Fruit fly (Drosophila melanogaster): Measurements from ENCODE around the gene CG2310.

CG2310 gene

DNA sequence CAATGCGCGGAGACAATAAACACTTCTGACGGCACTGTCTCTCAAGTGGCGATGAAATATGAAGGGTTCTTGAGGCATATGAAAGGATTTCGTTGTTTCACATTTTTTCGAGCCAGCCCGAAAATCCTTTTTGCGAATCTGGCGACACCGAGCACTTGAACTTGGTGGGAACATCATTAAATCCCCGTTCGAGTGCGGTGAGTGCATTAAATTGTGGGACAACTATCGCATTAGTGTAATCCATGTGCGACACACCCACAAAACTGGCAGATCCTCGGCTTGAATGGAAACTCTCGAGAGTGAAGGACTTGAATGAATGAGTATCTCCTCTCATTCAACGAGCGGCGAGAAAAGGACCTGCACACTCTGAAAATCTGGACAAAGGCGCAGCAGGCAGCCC lies 23.4 kb upstream of the CG2310 start (continued):
- TF ChIP-seq Awh (GFP tag; IDR thresholded peaks at IDR 0.05) (no peak), CG8388 (GFP tag; optimal IDR thresholded peaks at IDR 0.05) (no peak), Ptx1 (GFP tag; IDR thresholded peaks at IDR 0.05) (no peak), dati (GFP tag; IDR thresholded peaks at IDR 0.05) (no peak), CG12071 (GFP tag; optimal IDR thresholded peaks at IDR 0.05) (no peak), twi (tag; optimal IDR thresholded peaks at IDR 0.05) (peak; percentile 9)

DNA sequence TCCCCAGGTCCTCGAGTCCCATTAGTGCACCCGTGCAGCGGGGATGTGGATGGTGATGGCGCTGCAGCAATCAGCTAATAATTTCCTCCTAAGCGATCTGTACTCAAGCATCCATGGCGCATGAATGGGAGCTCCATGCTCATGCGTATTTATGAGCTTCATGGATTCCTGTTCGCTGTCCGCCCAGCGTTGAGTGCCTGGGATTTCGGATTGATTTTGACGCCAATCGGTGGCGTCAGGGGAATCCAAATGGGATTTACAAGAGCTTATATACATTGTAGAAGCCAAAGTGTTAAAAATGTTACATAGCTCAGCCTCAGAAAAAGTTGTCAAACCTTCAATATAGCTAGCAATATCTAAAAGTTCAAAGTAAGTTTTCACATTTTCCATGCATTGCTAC lies 22.1 kb upstream of the CG2310 start, which contains the start of gene ND-20L:
TSS of gene ND-20L (plus strand) at position 301 of the 400 bp plus-strand sequence.
- 0 out of 2 replicates have a peak, but pooled peaks have one; percentile 8 for TF ChIP-seq NFAT (GFP tag; IDR thresholded peaks at IDR 0.05)
- no peak for TF ChIP-seq knrl (GFP tag; IDR thresholded peaks at IDR 0.05; ENCODE audit: partially characterized antibody)
- TF ChIP-seq croc (GFP tag; conservative IDR thresholded peaks at IDR 0.05) = no peak
- TF ChIP-seq CG7745 (tag; optimal IDR thresholded peaks at IDR 0.05) = no peak
- TF ChIP-seq CG18011 (GFP tag; optimal IDR thresholded peaks at IDR 0.05) = no peak

DNA sequence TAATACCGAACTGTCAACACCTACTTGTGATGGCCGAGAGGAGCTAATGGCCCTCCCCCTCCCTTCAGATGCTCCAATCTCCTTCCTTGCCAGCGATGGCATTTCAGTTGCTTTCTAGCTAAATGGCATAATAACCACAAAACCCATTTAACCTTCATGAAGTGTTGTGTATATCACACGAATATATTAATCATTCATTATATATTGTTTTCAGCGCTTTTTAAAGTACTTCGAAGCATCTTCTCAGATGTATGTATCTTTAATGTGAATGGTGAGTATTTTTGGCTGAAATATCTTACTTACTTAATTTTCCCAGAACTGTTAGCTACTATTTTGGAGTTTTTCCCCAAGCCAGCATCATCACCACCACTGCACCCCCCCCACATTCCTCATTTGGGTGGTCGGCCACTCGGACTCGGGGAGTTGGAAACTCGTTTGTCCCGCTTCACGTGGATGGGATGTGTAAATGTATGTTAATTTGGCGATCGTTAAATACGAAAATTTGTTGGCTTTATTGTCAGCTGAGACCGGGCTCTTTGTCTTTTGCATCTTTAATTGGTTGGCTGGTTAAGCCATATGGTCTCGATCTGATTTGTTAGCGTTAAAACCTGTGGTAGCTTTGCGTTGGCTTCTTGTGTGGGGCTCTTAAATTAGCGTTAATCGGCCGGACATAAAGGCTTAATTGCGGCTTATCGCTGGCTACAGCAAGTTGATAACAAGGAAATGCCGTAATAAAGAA lies 19.2 kb upstream of the CG2310 start:
- TF ChIP-seq Nf-YA (GFP tag; IDR thresholded peaks at IDR 0.05) = no peak
- TF ChIP-seq CG2199 (GFP tag; IDR thresholded peaks at IDR 0.05) = no peak
- peak; percentile 87 for TF ChIP-seq vvl (GFP tag; IDR thresholded peaks at IDR 0.05)
- TF ChIP-seq her (GFP tag; optimal IDR thresholded peaks at IDR 0.05) = no peak
- no peak for TF ChIP-seq Oli (tag; optimal IDR thresholded peaks at IDR 0.05)
- no peak for TF ChIP-seq Dfd (GFP tag; optimal IDR thresholded peaks at IDR 0.05)
- peak; percentile 60 for TF ChIP-seq oc (tag; optimal IDR thresholded peaks at IDR 0.05)
- no peak for TF ChIP-seq CG11398 (GFP tag; optimal IDR thresholded peaks at IDR 0.05)
- TF ChIP-seq CG7372 (GFP tag; IDR thresholded peaks at IDR 0.05) = no peak
- TF ChIP-seq Ssrp (tag; optimal IDR thresholded peaks at IDR 0.05) = no peak
- peak; percentile 88 for TF ChIP-seq Sry-β (GFP tag; optimal IDR thresholded peaks at IDR 0.05)
- no peak for TF ChIP-seq ap (GFP tag; IDR thresholded peaks at IDR 0.05)
- no peak for TF ChIP-seq CG13287 (GFP tag; IDR thresholded peaks at IDR 0.05; ENCODE audit: partially characterized antibody)
- TF ChIP-seq CG15269 (tag; optimal IDR thresholded peaks at IDR 0.05) = peak; percentile 0
- no peak for TF ChIP-seq CG10147 (GFP tag; optimal IDR thresholded peaks at IDR 0.05)
- TF ChIP-seq chinmo (GFP tag; IDR thresholded peaks at IDR 0.05; ENCODE audit: partially characterized antibody) = peak; percentile 68; the same call in 1 of the 4 replicates
- no peak for TF ChIP-seq slp2 (GFP tag; optimal IDR thresholded peaks at IDR 0.05)
- no peak for TF ChIP-seq CG13775 (GFP tag; optimal IDR thresholded peaks at IDR 0.05)
- TF ChIP-seq Dip2 (GFP tag; IDR thresholded peaks at IDR 0.05) = no peak
- TF ChIP-seq unpg (GFP tag; optimal IDR thresholded peaks at IDR 0.05) = no peak
- no peak for TF ChIP-seq CG7271 (tag; optimal IDR thresholded peaks at IDR 0.05)
- peak; percentile 55 for TF ChIP-seq row (GFP tag; IDR thresholded peaks at IDR 0.05)
- no peak for TF ChIP-seq ash1 (GFP tag; optimal IDR thresholded peaks at IDR 0.05)
- no peak for TF ChIP-seq CG12299 (tag; optimal IDR thresholded peaks at IDR 0.05)
- TF ChIP-seq z (GFP tag; IDR thresholded peaks at IDR 0.05) = no peak
- TF ChIP-seq NK7.1 (GFP tag; optimal IDR thresholded peaks at IDR 0.05) = no peak
- peak; percentile 95 for TF ChIP-seq Awh (GFP tag; IDR thresholded peaks at IDR 0.05)
- TF ChIP-seq Sox100B (GFP tag; optimal IDR thresholded peaks at IDR 0.05) = no peak
- no peak for TF ChIP-seq Hmr (GFP tag; optimal IDR thresholded peaks at IDR 0.05)
- no peak for TF ChIP-seq tx (GFP tag; optimal IDR thresholded peaks at IDR 0.05)
- no peak for TF ChIP-seq cwo (GFP tag; optimal IDR thresholded peaks at IDR 0.05)
- peak; percentile 16 for TF ChIP-seq Nf-YC (tag; optimal IDR thresholded peaks at IDR 0.05)
- TF ChIP-seq maf-S (GFP tag; optimal IDR thresholded peaks at IDR 0.05) = no peak
- TF ChIP-seq prd (optimal IDR thresholded peaks at IDR 0.05) = no peak
- no peak for TF ChIP-seq prd (GFP tag; IDR thresholded peaks at IDR 0.05)
- peak; percentile 36 for TF ChIP-seq Vsx1 (GFP tag; optimal IDR thresholded peaks at IDR 0.05)
- no peak for TF ChIP-seq CG6765 (GFP tag; optimal IDR thresholded peaks at IDR 0.05)
